Worm (Caenorhabditis elegans) whole organism, L4/young adult: ENCODE data around the gene Y49F6A.5.

Experiments used
- W03F9.2 ChIP-seq: fragments of 150-350 bp; optimal IDR thresholded peaks from 2 replicates; lab custom pipeline; 2014; ENCODE audit warnings: missing biosample characterization, missing genetic modification characterization
- dao-5 ChIP-seq: sonication (generic microtip); optimal IDR thresholded peaks from 2 replicates; lab custom pipeline; 2016; ENCODE audit warnings: missing genotype, missing genetic modification characterization, moderate library complexity, missing compliant biosample characterization
- him-1 ChIP-seq: sonication (generic microtip); optimal IDR thresholded peaks from 2 replicates; lab custom pipeline; 2016; ENCODE audit warnings: missing genotype, missing genetic modification reagents, missing genetic modification characterization, missing compliant biosample characterization

- TF ChIP-seq him-1 (no peak), dao-5 (no peak), W03F9.2 (tag; lab: Kevin White, UChicago) (no peak)
Observed at ce11 chrII:3617512-3617911, 7.8 kb upstream of the Y49F6A.5 start, which contains the start of gene F40E12.1.
